Fruit fly (Drosophila melanogaster): Measurements from ENCODE around the gene mus304.

dm6 chr3L:18061713-18062365 lies 47.8 kb upstream of the mus304 start:
- TF ChIP-seq CG31388 (GFP tag; optimal IDR thresholded peaks at IDR 0.05) (no peak), CG13296 (GFP tag; optimal IDR thresholded peaks at IDR 0.05) (no peak)
